Fruit fly (Drosophila melanogaster) whole organism: Measurements from ENCODE around the gene CG34323.

Experiments used
- CG8478 ChIP-seq: fragments of >200 bp; optimal IDR thresholded peaks from 2 replicates; lab custom pipeline; 2018; ENCODE audit warnings: inconsistent platforms
- Dll ChIP-seq: fragments of >200 bp; optimal IDR thresholded peaks from 2 replicates; lab custom pipeline; 2017
- EcR ChIP-seq, 2 experiments: fragments of >200 bp; optimal IDR thresholded peaks; 2 replicates each; lab custom pipeline; 2017; ENCODE audit warnings: missing biosample characterization in 2 of 2, missing genetic modification characterization in 2 of 2, missing genetic modification reagents in 2 of 2
- pan ChIP-seq: fragments of >200 bp; optimal IDR thresholded peaks from 2 replicates; lab custom pipeline; 2017
- psq ChIP-seq: fragments of >200 bp; optimal IDR thresholded peaks from 2 replicates; lab custom pipeline; 2017
- usp ChIP-seq: fragments of >200 bp; optimal IDR thresholded peaks from 2 replicates; lab custom pipeline; 2017; ENCODE audit warnings: missing biosample characterization, missing genetic modification characterization, mixed read lengths

DNA sequence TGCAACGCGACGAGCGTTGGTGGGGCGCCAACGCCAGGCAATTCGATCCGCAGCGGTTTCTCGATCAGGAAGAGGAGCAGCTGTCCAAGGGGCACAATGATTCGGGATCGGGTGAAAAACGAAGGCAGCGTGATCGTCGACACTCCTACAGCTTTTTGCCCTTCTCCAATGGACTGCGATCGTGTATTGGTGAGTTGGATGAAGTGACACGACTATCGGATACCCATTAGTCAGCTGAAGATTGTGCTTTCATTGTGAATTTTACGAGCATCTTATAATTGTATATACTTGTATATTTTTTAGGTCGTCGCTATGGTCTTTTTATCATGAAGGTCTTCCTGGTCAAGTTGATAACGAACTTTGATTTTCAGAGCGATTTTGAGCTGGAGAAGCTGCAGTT, 35.5 kb upstream of the CG34323 start:
- no peak for TF ChIP-seq EcR (GFP tag; optimal IDR thresholded peaks at IDR 0.05; lab: Kevin White, UChicago)
- TF ChIP-seq usp (GFP tag; lab: Kevin White, UChicago) = no peak
- TF ChIP-seq CG8478 = no peak
- TF ChIP-seq psq (lab: Kevin White, UChicago) = no peak
- TF ChIP-seq pan = no peak
- no peak for TF ChIP-seq Dll
